Worm (Caenorhabditis elegans): ENCODE data around the gene sams-5.

DNA sequence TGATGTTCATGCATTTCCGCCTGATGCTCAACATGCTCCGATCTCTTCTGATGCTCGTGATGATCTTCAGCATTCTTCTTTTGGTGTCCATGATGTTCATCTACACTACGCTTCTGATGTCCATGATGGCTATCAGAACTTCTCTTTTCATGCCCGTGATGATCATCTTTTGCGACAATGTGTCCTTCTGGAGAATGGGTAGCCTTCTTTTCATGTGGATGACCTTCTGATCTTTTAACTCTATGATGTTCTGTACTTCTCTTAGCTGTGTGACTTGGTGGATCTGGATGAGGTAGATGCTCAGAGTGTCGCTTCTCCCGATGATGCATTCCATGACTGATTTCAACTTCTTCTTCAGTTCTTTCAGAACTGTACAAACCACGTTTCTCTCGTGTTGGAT, 20.4 kb downstream of the sams-5 start:
- no peak for TF ChIP-seq ama-1 (optimal IDR thresholded peaks at IDR 0.05)
- no peak for TF ChIP-seq ets-7 (tag; optimal IDR thresholded peaks at IDR 0.05)
- TF ChIP-seq flt-1 (GFP tag; IDR thresholded peaks at IDR 0.05): no peak
